Worm (Caenorhabditis elegans) whole organism, L4 larva: Measurements from ENCODE around the gene F57F5.3.

Experiments
- aly-2 ChIP-seq: sonication (generic microtip); optimal IDR thresholded peaks from 2 replicates; lab custom pipeline; 2018; ENCODE audit warnings: missing biosample characterization, missing genetic modification characterization
- dmd-9 ChIP-seq: fragments of 200-800 bp; sonication (Bioruptor generic); IDR thresholded peaks from 2 replicates; pipeline ENCODE4 v1.3.6; 2022; ENCODE audit warnings: missing genetic modification reagents, missing genetic modification characterization, missing compliant biosample characterization
- dpl-1 ChIP-seq: fragments of 150-350 bp; optimal IDR thresholded peaks from 2 replicates; lab custom pipeline; 2014; ENCODE audit warnings: missing biosample characterization, missing genetic modification reagents, missing genetic modification characterization
- egl-43 ChIP-seq: fragments of 200-800 bp; sonication (Bioruptor generic); IDR thresholded peaks from 2 replicates; pipeline ENCODE4 v1.3.6; 2022; ENCODE audit warnings: missing genetic modification reagents, missing genetic modification characterization, missing compliant biosample characterization
- fos-1 ChIP-seq: fragments of 150-350 bp; optimal IDR thresholded peaks from 2 replicates; lab custom pipeline; 2014; ENCODE audit warnings: missing biosample characterization, missing genetic modification characterization
- lin-1 ChIP-seq: fragments of 200-800 bp; sonication (Bioruptor generic); IDR thresholded peaks from 2 replicates; pipeline ENCODE4 v1.3.6; 2022; ENCODE audit warnings: missing genetic modification reagents, missing genetic modification characterization, missing compliant biosample characterization
- lin-13 ChIP-seq: fragments of 150-350 bp; optimal IDR thresholded peaks from 2 replicates; lab custom pipeline; 2014; ENCODE audit warnings: missing biosample characterization, missing genetic modification reagents, missing genetic modification characterization
- lin-15B ChIP-seq: fragments of 150-350 bp; sonication (generic microtip); optimal IDR thresholded peaks from 3 replicates; lab custom pipeline; 2014; ENCODE audit warnings: missing biosample characterization, missing genetic modification characterization
- lsy-2 ChIP-seq, 2 experiments: fragments of 150-350 bp in 1 of 2; sonication (generic microtip) in 1 of 2; optimal IDR thresholded peaks; 2 replicates each; lab custom pipeline; 2014 to 2017; ENCODE audit warnings: missing biosample characterization in 2 of 2, missing genetic modification characterization in 2 of 2
- nhr-25 ChIP-seq: sonication (generic microtip); optimal IDR thresholded peaks from 2 replicates; lab custom pipeline; 2017; ENCODE audit warnings: missing genetic modification characterization, mild to moderate bottlenecking, missing compliant biosample characterization, antibody characterized with exemption, moderate library complexity, borderline replicate concordance; ENCODE audit not compliant: insufficient read depth
- unc-62 ChIP-seq, 3 experiments: fragments of 150-350 bp in 1 of 3; sonication (generic microtip); optimal IDR thresholded peaks in 2 of 3; peaks in 1 of 3; 1 replicate in 1 of 3; 2 replicates in 2 of 3; lab custom pipeline; 2014 to 2017; ENCODE audit warnings: missing biosample characterization in 3 of 3, missing genetic modification characterization in 3 of 3, missing genetic modification reagents in 3 of 3, missing genotype in 1 of 3
- ztf-11 ChIP-seq: fragments of 150-350 bp; optimal IDR thresholded peaks from 2 replicates; lab custom pipeline; 2014; ENCODE audit warnings: missing biosample characterization, missing genetic modification characterization

ce11 chrV:12039755-12040154, 33.4 kb upstream of the F57F5.3 start:
- no peak for TF ChIP-seq lin-13 (GFP tag; lab: Kevin White, UChicago)
- no peak for TF ChIP-seq ztf-11 (tag; lab: Kevin White, UChicago)
- no peak for TF ChIP-seq egl-43 (GFP tag; lab: Robert Waterston, UW)
- TF ChIP-seq unc-62 (GFP tag; optimal IDR thresholded peaks at IDR 0.05 in 1 of 2; lab: Kevin White, UChicago): peak in 1 of 2 experiments; percentile 90
- no peak for TF ChIP-seq unc-62 (tag; optimal IDR thresholded peaks at IDR 0.05; lab: Kevin White, UChicago)
- TF ChIP-seq aly-2: no peak
- TF ChIP-seq fos-1 (tag; lab: Kevin White, UChicago): no peak
- no peak for TF ChIP-seq lin-1 (GFP tag; lab: Robert Waterston, UW)
- no peak for TF ChIP-seq dpl-1 (GFP tag; lab: Kevin White, UChicago)
- no peak for TF ChIP-seq lin-15B (tag; lab: Kevin White, UChicago)
- no peak for TF ChIP-seq dmd-9 (GFP tag; lab: Robert Waterston, UW)
- no peak for TF ChIP-seq lsy-2 (tag; optimal IDR thresholded peaks at IDR 0.05; lab: Kevin White, UChicago)
- TF ChIP-seq nhr-25 (tag; lab: Kevin White, UChicago): peak; percentile 59
